Worm (Caenorhabditis elegans) whole organism, early embryonic: Measurements from ENCODE around the gene ttc-7.

ENCODE experiments used
- B0310.2 ChIP-seq: sonication (generic microtip); optimal IDR thresholded peaks from 2 replicates; lab custom pipeline; 2016; ENCODE audit warnings: mild to moderate bottlenecking, missing genetic modification characterization, missing compliant biosample characterization
- F13C5.2 ChIP-seq: sonication (generic microtip); optimal IDR thresholded peaks from 2 replicates; lab custom pipeline; 2017; ENCODE audit warnings: mild to moderate bottlenecking, missing genetic modification characterization, inconsistent platforms, missing compliant biosample characterization
- aly-1 ChIP-seq: sonication (generic microtip); optimal IDR thresholded peaks from 2 replicates; lab custom pipeline; 2016; ENCODE audit warnings: missing genetic modification characterization, missing compliant biosample characterization
- ama-1 ChIP-seq: fragments of 150-350 bp; optimal IDR thresholded peaks from 2 replicates; lab custom pipeline; 2014
- ceh-13 ChIP-seq: fragments of 200-800 bp; sonication (Bioruptor generic); optimal IDR thresholded peaks from 2 replicates; lab custom pipeline; 2018; ENCODE audit warnings: mild to moderate bottlenecking, missing genetic modification characterization, missing compliant biosample characterization
- ceh-36 ChIP-seq: sonication (generic microtip); optimal IDR thresholded peaks from 2 replicates; lab custom pipeline; 2016; ENCODE audit warnings: missing genetic modification characterization, inconsistent platforms, missing compliant biosample characterization
- ets-7 ChIP-seq: sonication (generic microtip); optimal IDR thresholded peaks from 2 replicates; lab custom pipeline; 2016; ENCODE audit warnings: missing genotype, missing genetic modification characterization, missing compliant biosample characterization
- flt-1 ChIP-seq: fragments of 200-800 bp; sonication (Bioruptor generic); IDR thresholded peaks from 2 replicates; pipeline ENCODE4 v1.3.6; 2022; ENCODE audit warnings: missing genetic modification characterization, missing compliant biosample characterization
- hmbx-1 ChIP-seq: sonication (generic microtip); optimal IDR thresholded peaks from 2 replicates; lab custom pipeline; 2016; ENCODE audit warnings: mild to moderate bottlenecking, missing genetic modification characterization, missing compliant biosample characterization
- hnd-1 ChIP-seq: sonication (generic microtip); optimal IDR thresholded peaks from 2 replicates; lab custom pipeline; 2016; ENCODE audit warnings: missing genetic modification characterization, missing compliant biosample characterization
- pes-1 ChIP-seq: fragments of 200-800 bp; sonication (Bioruptor generic); IDR thresholded peaks from 2 replicates; pipeline ENCODE4 v1.3.6; 2022; ENCODE audit warnings: missing genetic modification reagents, missing genetic modification characterization, missing compliant biosample characterization
- sea-1 ChIP-seq: fragments of 200-800 bp; sonication (Bioruptor generic); conservative IDR thresholded peaks from 2 replicates; pipeline ENCODE4 v1.3.6; 2022; ENCODE audit warnings: missing genetic modification characterization, missing compliant biosample characterization
- tbx-37 ChIP-seq: fragments of 200-800 bp; sonication (Bioruptor generic); conservative IDR thresholded peaks from 2 replicates; pipeline ENCODE4 v1.3.6; 2022; ENCODE audit warnings: missing genetic modification reagents, missing genetic modification characterization, missing compliant biosample characterization
- tra-4 ChIP-seq: sonication (generic microtip); optimal IDR thresholded peaks from 2 replicates; lab custom pipeline; 2017; ENCODE audit warnings: missing genetic modification characterization, missing compliant biosample characterization

DNA sequence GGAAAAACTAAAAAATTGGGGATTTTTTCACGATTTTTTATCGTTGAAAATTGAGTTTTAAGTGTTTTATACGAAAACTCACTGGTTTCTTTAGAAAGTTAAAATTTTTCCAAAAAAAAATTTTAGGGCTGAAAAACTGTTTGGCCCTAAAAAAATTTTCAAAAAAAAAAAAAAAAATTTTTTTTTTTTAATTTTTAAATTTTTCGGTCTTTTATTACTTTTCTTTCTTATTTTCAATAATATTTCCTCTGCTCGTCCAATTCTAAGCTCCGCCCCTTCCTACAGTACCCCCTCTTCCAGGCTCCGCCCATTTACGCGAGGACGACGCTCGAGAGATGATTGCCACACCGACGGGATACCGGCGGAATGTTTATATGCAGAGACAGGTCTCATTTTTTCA is 11.5 kb upstream of the ttc-7 start, which contains the start of gene pqn-82:
- TF ChIP-seq ama-1 (lab: Kevin White, UChicago) (no peak), hmbx-1 (no peak), pes-1 (GFP tag; lab: Robert Waterston, UW) (no peak), aly-1 (tag; lab: Kevin White, UChicago) (no peak), sea-1 (no peak), flt-1 (no peak), ets-7 (tag; lab: Kevin White, UChicago) (no peak), B0310.2 (no peak), ceh-13 (no peak), tra-4 (tag; lab: Kevin White, UChicago) (no peak), tbx-37 (GFP tag; lab: Robert Waterston, UW) (no peak), F13C5.2 (no peak), hnd-1 (tag; lab: Kevin White, UChicago) (no peak), ceh-36 (tag; lab: Kevin White, UChicago) (no peak)
